Worm (Caenorhabditis elegans): Measurements from ENCODE around the gene ZK381.2.
A peak's percentile ranks its signal among the peaks of the same experiment; 100 is the strongest.

The ZK381.2 gene

DNA sequence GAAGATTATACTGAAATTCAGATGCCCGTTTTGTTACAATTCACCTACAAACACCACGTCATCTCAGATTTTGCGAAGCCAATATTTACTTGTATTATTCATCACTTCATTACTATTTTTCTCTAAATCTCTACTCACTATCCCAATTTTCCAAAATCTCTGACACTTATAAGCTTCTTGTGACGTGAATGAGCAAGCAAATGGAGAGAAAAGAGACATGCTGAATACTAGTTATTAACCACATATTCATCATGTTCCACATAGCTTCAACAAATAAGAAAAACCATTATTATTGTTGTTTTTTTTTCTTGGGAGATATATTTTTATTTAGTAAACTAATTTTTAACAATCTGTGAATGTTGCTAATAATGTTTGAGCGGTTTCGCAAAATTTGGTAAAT lies 14.0 kb upstream of the ZK381.2 start:
- no peak for TF ChIP-seq unc-39 (tag; optimal IDR thresholded peaks at IDR 0.05)
- no peak for TF ChIP-seq bed-3 (GFP tag; optimal IDR thresholded peaks at IDR 0.05)
- no peak for TF ChIP-seq sem-2 (GFP tag; optimal IDR thresholded peaks at IDR 0.05)
- TF ChIP-seq ces-1 (GFP tag; optimal IDR thresholded peaks at IDR 0.05): peak; percentile 8
- no peak for TF ChIP-seq nhr-12 (tag; optimal IDR thresholded peaks at IDR 0.05)
- no peak for TF ChIP-seq lin-32 (GFP tag; optimal IDR thresholded peaks at IDR 0.05)
- no peak for TF ChIP-seq lin-13 (tag; optimal IDR thresholded peaks at IDR 0.05)
- TF ChIP-seq nhr-76 (tag; optimal IDR thresholded peaks at IDR 0.05): no peak

DNA sequence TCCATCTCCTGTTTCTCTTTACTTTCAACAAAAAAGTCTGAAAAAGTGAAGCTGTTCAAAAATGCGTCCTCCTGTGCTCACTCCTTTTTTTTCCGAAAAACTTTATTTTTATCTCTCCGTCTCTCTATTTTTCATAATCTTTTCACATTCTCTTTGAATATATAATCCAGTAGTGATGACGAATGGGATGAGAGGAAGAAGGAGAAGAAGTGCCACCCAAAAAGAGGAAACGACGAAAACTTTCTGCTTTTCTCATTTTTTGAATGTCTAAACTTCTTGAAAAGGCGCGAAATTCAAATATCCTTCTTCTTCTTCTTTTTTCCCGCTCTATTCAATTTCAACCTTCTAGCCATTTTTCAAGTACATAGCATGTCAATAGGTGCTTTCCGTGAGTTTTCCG lies 10.6 kb upstream of the ZK381.2 start:
- TF ChIP-seq nhr-12 (tag; optimal IDR thresholded peaks at IDR 0.05): no peak
- TF ChIP-seq ces-1 (GFP tag; optimal IDR thresholded peaks at IDR 0.05): peak; percentile 4

- TF ChIP-seq ces-1 (GFP tag; optimal IDR thresholded peaks at IDR 0.05) (peak; percentile 96), unc-39 (tag; optimal IDR thresholded peaks at IDR 0.05) (no peak), lin-13 (tag; optimal IDR thresholded peaks at IDR 0.05) (no peak)
Measured at ce11 chrIV:6956668-6957067, 8.6 kb upstream of the ZK381.2 start.

DNA sequence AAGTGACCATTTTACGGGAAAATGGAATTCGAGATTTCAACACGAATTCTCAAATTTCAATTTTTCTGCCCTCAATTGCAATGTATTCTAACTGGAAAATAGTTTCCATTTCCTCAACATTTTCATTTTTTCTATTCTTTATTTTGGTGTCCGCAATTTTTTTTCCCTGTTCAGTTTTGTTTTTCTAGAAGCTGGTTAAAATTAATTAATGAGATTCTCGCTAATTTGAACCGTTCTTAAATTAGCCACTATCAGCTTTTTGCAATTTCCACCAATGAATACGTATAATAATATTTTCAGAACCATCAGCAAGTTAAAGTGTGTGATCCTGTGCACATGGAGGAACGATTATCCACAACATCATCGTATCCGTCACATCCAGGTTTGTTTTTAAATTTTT lies 8.0 kb upstream of the ZK381.2 start, which contains the start of gene jnk-1:
jnk-1 (plus strand) TSS at position 301 of the 400 bp plus-strand sequence.
- TF ChIP-seq nhr-28 (tag; optimal IDR thresholded peaks at IDR 0.05): no peak
- no peak for TF ChIP-seq ceh-39 (tag; optimal IDR thresholded peaks at IDR 0.05)
- TF ChIP-seq drap-1 (GFP tag; optimal IDR thresholded peaks at IDR 0.05): no peak
- no peak for TF ChIP-seq zip-8 (tag; optimal IDR thresholded peaks at IDR 0.05)
- no peak for TF ChIP-seq ceh-83 (GFP tag; optimal IDR thresholded peaks at IDR 0.05)
- TF ChIP-seq ham-2 (GFP tag; optimal IDR thresholded peaks at IDR 0.05): no peak
- no peak for TF ChIP-seq nhr-237 (tag; optimal IDR thresholded peaks at IDR 0.05)
- no peak for TF ChIP-seq flh-1 (GFP tag; optimal IDR thresholded peaks at IDR 0.05)
- no peak for TF ChIP-seq M03D4.4 (tag; optimal IDR thresholded peaks at IDR 0.05)
- TF ChIP-seq ces-1 (GFP tag; optimal IDR thresholded peaks at IDR 0.05): no peak
- TF ChIP-seq unc-120 (tag; optimal IDR thresholded peaks at IDR 0.05; ENCODE audit: poor library complexity, severe bottlenecking): no peak
- TF ChIP-seq mls-2 (tag; optimal IDR thresholded peaks at IDR 0.05): no peak
- no peak for TF ChIP-seq cnd-1 (tag; optimal IDR thresholded peaks at IDR 0.05)
- TF ChIP-seq hlh-1 (tag; optimal IDR thresholded peaks at IDR 0.05): no peak
- TF ChIP-seq elt-1 (tag; optimal IDR thresholded peaks at IDR 0.05; ENCODE audit: borderline replicate concordance, insufficient read depth): no peak
- no peak for TF ChIP-seq bed-3 (GFP tag; optimal IDR thresholded peaks at IDR 0.05)

DNA sequence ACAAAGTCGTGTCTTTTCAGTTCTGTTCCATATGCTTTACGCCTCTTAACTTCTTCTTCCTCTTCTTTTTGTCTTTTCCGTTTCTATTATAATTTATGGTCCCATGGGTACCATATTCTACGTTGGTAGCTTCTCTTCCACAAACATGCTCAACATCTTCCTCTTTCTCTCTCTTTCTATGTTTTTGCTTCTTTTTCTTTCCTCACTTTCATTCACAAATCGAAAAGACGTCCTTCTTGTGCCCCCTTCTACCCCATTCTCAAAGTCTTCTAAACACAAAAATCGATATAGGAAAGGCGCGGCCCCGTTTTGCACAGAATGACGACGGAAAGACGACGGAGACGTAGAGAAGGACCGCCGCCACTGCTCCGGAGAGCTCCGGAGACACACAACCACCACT lies 6.6 kb upstream of the ZK381.2 start:
- TF ChIP-seq elt-3 (tag; optimal IDR thresholded peaks at IDR 0.05): no peak
- peak; percentile 11 for TF ChIP-seq mls-2 (tag; optimal IDR thresholded peaks at IDR 0.05)
- no peak for TF ChIP-seq ham-2 (GFP tag; optimal IDR thresholded peaks at IDR 0.05)
- no peak for TF ChIP-seq ceh-43 (GFP tag; optimal IDR thresholded peaks at IDR 0.05)
- no peak for TF ChIP-seq mep-1 (tag; optimal IDR thresholded peaks at IDR 0.05)
- peak; percentile 37 for TF ChIP-seq ces-1 (GFP tag; optimal IDR thresholded peaks at IDR 0.05)
- TF ChIP-seq zip-8 (tag; optimal IDR thresholded peaks at IDR 0.05): no peak

DNA sequence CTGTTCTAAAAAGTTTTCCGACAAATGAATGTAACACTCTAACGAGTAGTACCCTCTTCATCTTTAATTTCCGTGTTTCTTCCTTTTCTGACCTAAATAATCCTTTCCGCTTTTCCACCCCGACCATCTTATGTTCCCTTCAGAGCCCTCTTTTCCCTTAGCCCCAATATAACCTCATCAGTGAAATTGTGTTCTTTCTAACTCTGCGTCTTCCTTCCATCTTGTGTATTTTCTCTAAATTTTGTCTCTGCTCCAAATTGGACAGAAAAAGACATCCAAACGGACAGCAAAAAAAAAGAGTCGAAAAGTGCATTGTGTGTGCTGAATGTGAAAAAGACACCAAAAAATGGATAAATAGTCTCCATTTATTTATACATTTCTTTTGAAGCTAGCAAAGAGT lies 5.8 kb upstream of the ZK381.2 start:
- TF ChIP-seq ces-1 (GFP tag; optimal IDR thresholded peaks at IDR 0.05) (peak; percentile 98), lin-32 (GFP tag; optimal IDR thresholded peaks at IDR 0.05) (no peak)

DNA sequence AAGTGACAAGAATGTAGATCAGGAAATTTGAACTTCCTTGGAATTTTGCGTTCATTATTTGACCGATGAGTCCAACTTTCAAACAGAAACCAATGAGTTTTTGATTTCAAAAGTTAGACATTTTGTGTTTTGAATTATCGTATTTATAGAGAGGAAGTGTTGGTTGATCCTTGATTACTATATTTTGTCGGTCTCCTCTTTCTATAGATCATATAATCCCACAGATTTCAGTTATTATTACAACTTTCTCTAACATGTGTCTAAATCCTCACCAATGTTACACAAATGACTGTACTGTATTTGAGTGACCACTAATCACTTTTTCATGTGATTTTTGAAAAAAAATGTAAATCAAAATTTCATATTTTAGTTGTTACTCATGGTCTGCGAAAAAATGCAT lies 784 bp upstream of the ZK381.2 start, which contains the start of gene B0478.3:
B0478.3 (minus strand) TSS at position 101 of the 400 bp plus-strand sequence.
- TF ChIP-seq unc-39 (tag; optimal IDR thresholded peaks at IDR 0.05) (no peak), hlh-1 (tag; optimal IDR thresholded peaks at IDR 0.05) (no peak), sem-2 (GFP tag; optimal IDR thresholded peaks at IDR 0.05) (no peak), nhr-28 (tag; optimal IDR thresholded peaks at IDR 0.05) (no peak), ceh-43 (GFP tag; optimal IDR thresholded peaks at IDR 0.05) (no peak), cnd-1 (tag; optimal IDR thresholded peaks at IDR 0.05) (no peak), ztf-11 (tag; optimal IDR thresholded peaks at IDR 0.05) (no peak), M03D4.4 (tag; optimal IDR thresholded peaks at IDR 0.05) (no peak), mls-2 (tag; optimal IDR thresholded peaks at IDR 0.05) (no peak), sptf-1 (tag; optimal IDR thresholded peaks at IDR 0.05) (no peak), flh-1 (GFP tag; optimal IDR thresholded peaks at IDR 0.05) (no peak), bed-3 (GFP tag; optimal IDR thresholded peaks at IDR 0.05) (no peak), ham-2 (GFP tag; optimal IDR thresholded peaks at IDR 0.05) (no peak), mab-5 (tag; optimal IDR thresholded peaks at IDR 0.05) (no peak), lin-32 (GFP tag; optimal IDR thresholded peaks at IDR 0.05) (no peak), elt-1 (tag; optimal IDR thresholded peaks at IDR 0.05; ENCODE audit: borderline replicate concordance, insufficient read depth) (no peak), ceh-83 (GFP tag; optimal IDR thresholded peaks at IDR 0.05) (no peak)

Data from whole organism, mixed stage, embryonic.